Fruit fly (Drosophila melanogaster): Measurements from ENCODE around the gene CG43814.

- no peak for TF ChIP-seq CG15710 (tag; optimal IDR thresholded peaks at IDR 0.05)
- no peak for TF ChIP-seq CG32121 (GFP tag; IDR thresholded peaks at IDR 0.05)
- TF ChIP-seq fd96Ca (GFP tag; IDR thresholded peaks at IDR 0.05): no peak
- no peak for TF ChIP-seq CG10348 (GFP tag; IDR thresholded peaks at IDR 0.05)
- no peak for TF ChIP-seq gl (tag; optimal IDR thresholded peaks at IDR 0.05)
- no peak for TF ChIP-seq Pif1B (GFP tag; optimal IDR thresholded peaks at IDR 0.05)
- TF ChIP-seq CG13204 (GFP tag; optimal IDR thresholded peaks at IDR 0.05): no peak
- no peak for TF ChIP-seq EcR (GFP tag; optimal IDR thresholded peaks at IDR 0.05)
- TF ChIP-seq Snoo (tag; optimal IDR thresholded peaks at IDR 0.05): no peak
These were observed 22.2 kb downstream of the CG43814 start for dm6 chr2L:18782936-18783335.
